Worm (Caenorhabditis elegans): ENCODE results near the gene F14H8.8.
"Not testable (repeated sequence)": the region's sequence is repeated elsewhere in the genome, so short reads cannot be mapped to it uniquely, and the experiment has no call there.

The F14H8.8 gene

DNA sequence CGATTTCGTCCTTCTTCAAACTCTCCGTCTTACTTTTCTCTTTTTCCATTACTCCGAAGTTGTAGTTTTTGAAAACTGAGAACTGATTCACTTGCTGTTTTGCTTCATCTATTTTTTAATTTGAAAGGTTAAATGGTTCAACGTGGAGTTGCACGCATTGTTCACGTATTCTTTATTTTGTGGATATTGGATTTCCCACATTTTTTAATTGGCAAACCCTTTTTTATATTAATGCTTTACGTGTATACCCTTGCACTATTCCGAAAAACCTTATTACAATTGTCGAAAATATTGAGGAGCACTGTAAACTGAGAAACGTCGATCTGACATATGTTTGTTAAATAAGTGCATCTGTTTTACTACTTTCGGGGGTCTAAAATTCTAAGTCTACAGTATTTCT, 7.5 kb downstream of the F14H8.8 start, which contains the start of gene melo-3:
TSS of gene melo-3 (minus strand) at position 101 of the 400 bp plus-strand sequence.
- TF ChIP-seq nhr-12, lsy-2, F13H6.1 (tag; optimal IDR thresholded peaks at IDR 0.05): not testable (repeated sequence)

ce11 chrV:15048107-15048506, 18.8 kb downstream of the F14H8.8 start, which contains the start of gene sdc-3:
Gene sdc-3 (minus strand): TSS chrV:15048207.
- TF ChIP-seq R02D3.7 (tag; optimal IDR thresholded peaks at IDR 0.05) (no peak), C34F6.9 (tag; optimal IDR thresholded peaks at IDR 0.05) (peak; percentile 28), ztf-11 (tag; optimal IDR thresholded peaks at IDR 0.05) (no peak), elt-3 (tag; optimal IDR thresholded peaks at IDR 0.05) (no peak), nhr-10 (tag; optimal IDR thresholded peaks at IDR 0.05) (no peak), nhr-6 (tag; optimal IDR thresholded peaks at IDR 0.05) (no peak), peb-1 (tag; optimal IDR thresholded peaks at IDR 0.05) (no peak), ZK546.5 (tag; optimal IDR thresholded peaks at IDR 0.05) (no peak), lin-13 (GFP tag; optimal IDR thresholded peaks at IDR 0.05) (no peak), fos-1 (tag; optimal IDR thresholded peaks at IDR 0.05) (peak; percentile 18), F13H6.1 (tag; optimal IDR thresholded peaks at IDR 0.05) (no peak), dmd-4 (tag; optimal IDR thresholded peaks at IDR 0.05) (no peak), zag-1 (tag; optimal IDR thresholded peaks at IDR 0.05) (no peak)

ce11 chrV:15051720-15052119, 22.5 kb downstream of the F14H8.8 start:
- TF ChIP-seq alr-1 (tag; optimal IDR thresholded peaks at IDR 0.05) (no peak), C34F6.9 (tag; optimal IDR thresholded peaks at IDR 0.05) (no peak), blmp-1 (tag; optimal IDR thresholded peaks at IDR 0.05; ENCODE audit: insufficient read depth) (no peak), nhr-12 (tag; optimal IDR thresholded peaks at IDR 0.05) (no peak), dmd-4 (tag; optimal IDR thresholded peaks at IDR 0.05) (no peak), unc-39 (tag; optimal IDR thresholded peaks at IDR 0.05) (no peak), nhr-77 (tag; optimal IDR thresholded peaks at IDR 0.05) (no peak), R02D3.7 (tag; optimal IDR thresholded peaks at IDR 0.05) (no peak), gmeb-1 (tag; optimal IDR thresholded peaks at IDR 0.05) (no peak), nhr-6 (tag; optimal IDR thresholded peaks at IDR 0.05) (no peak)

- TF ChIP-seq fos-1 (tag; optimal IDR thresholded peaks at IDR 0.05) (peak; percentile 30), nhr-10 (tag; optimal IDR thresholded peaks at IDR 0.05) (no peak)
Measured at ce11 chrV:15052368-15052767, 23.1 kb downstream of the F14H8.8 start, which contains the start of the genes fbxa-82 and C25D7.5. Gene fbxa-82 (minus strand): TSS chrV:15052530. Gene C25D7.5 (plus strand): TSS chrV:15052650.

- no peak for TF ChIP-seq alr-1 (tag; optimal IDR thresholded peaks at IDR 0.05)
- no peak for TF ChIP-seq nhr-12 (tag; optimal IDR thresholded peaks at IDR 0.05)
- TF ChIP-seq mab-5 (tag; optimal IDR thresholded peaks at IDR 0.05), result no peak
- TF ChIP-seq aly-2 (tag; optimal IDR thresholded peaks at IDR 0.05), result no peak
- TF ChIP-seq nhr-129 (tag; optimal IDR thresholded peaks at IDR 0.05), result no peak
- no peak for TF ChIP-seq snpc-4 (tag; optimal IDR thresholded peaks at IDR 0.05)
- TF ChIP-seq egl-27 (tag; optimal IDR thresholded peaks at IDR 0.05), result no peak
Measured at ce11 chrV:15054733-15055132, 25.5 kb downstream of the F14H8.8 start.

- TF ChIP-seq crh-2 (tag; optimal IDR thresholded peaks at IDR 0.05), result no peak
- TF ChIP-seq nhr-23 (tag; optimal IDR thresholded peaks at IDR 0.05), result no peak
- TF ChIP-seq nhr-77 (tag; optimal IDR thresholded peaks at IDR 0.05), result no peak
- TF ChIP-seq F13H6.1 (tag; optimal IDR thresholded peaks at IDR 0.05), result no peak
- TF ChIP-seq egl-27 (tag; optimal IDR thresholded peaks at IDR 0.05), result no peak
- no peak for TF ChIP-seq unc-55 (GFP tag; optimal IDR thresholded peaks at IDR 0.05)
- no peak for TF ChIP-seq lin-11 (tag; optimal IDR thresholded peaks at IDR 0.05)
- TF ChIP-seq ZK546.5 (tag; optimal IDR thresholded peaks at IDR 0.05), result no peak
- TF ChIP-seq zag-1 (tag; optimal IDR thresholded peaks at IDR 0.05), result no peak
- no peak for TF ChIP-seq unc-62 (GFP tag; optimal IDR thresholded peaks at IDR 0.05)
- no peak for TF ChIP-seq nhr-25 (tag; optimal IDR thresholded peaks at IDR 0.05)
- TF ChIP-seq mbf-1 (tag; optimal IDR thresholded peaks at IDR 0.05), result no peak
- TF ChIP-seq nhr-21 (tag; optimal IDR thresholded peaks at IDR 0.05), result no peak
- TF ChIP-seq fos-1 (tag; optimal IDR thresholded peaks at IDR 0.05), result no peak
- TF ChIP-seq mdl-1 (tag; optimal IDR thresholded peaks at IDR 0.05), result no peak
Measured at ce11 chrV:15055873-15056272, 26.6 kb downstream of the F14H8.8 start, which contains the start of gene C25D7.16. Gene C25D7.16 (plus strand): TSS chrV:15056173.

Data from whole organism, L2 larva.